Worm (Caenorhabditis elegans): Measurements from ENCODE around the gene affl-1.

ce11 chrIII:422553-422952 lies 17.5 kb upstream of the affl-1 start:
- TF ChIP-seq him-1 (tag; optimal IDR thresholded peaks at IDR 0.05): no peak
- TF ChIP-seq dao-5 (tag; optimal IDR thresholded peaks at IDR 0.05): no peak
